Worm (Caenorhabditis elegans) whole organism, L2 larva: ENCODE data around the gene igcm-1.
A peak's percentile ranks its signal among the peaks of the same experiment; 100 is the strongest.

Source experiments
- C34F6.9 ChIP-seq: fragments of 150-350 bp; optimal IDR thresholded peaks from 2 replicates; lab custom pipeline; 2014; ENCODE audit warnings: missing biosample characterization, missing genetic modification characterization
- F13H6.1 ChIP-seq: sonication (generic microtip); optimal IDR thresholded peaks from 2 replicates; lab custom pipeline; 2016; ENCODE audit warnings: missing genetic modification characterization, missing compliant biosample characterization
- R02D3.7 ChIP-seq: fragments of 150-350 bp; optimal IDR thresholded peaks from 2 replicates; lab custom pipeline; 2014; ENCODE audit warnings: missing biosample characterization, missing genetic modification characterization
- Y55F3AM.14 ChIP-seq: fragments of 200-800 bp; sonication (Bioruptor generic); optimal IDR thresholded peaks from 2 replicates; lab custom pipeline; 2018; ENCODE audit warnings: mild to moderate bottlenecking, missing genetic modification characterization, missing compliant biosample characterization
- aly-2 ChIP-seq: fragments of 150-350 bp; optimal IDR thresholded peaks from 2 replicates; lab custom pipeline; 2014; ENCODE audit warnings: missing biosample characterization, missing genetic modification characterization
- blmp-1 ChIP-seq: sonication (generic microtip); optimal IDR thresholded peaks from 2 replicates; lab custom pipeline; 2017; ENCODE audit warnings: missing genetic modification characterization, mild to moderate bottlenecking, missing compliant biosample characterization, antibody characterized with exemption, moderate library complexity; ENCODE audit not compliant: insufficient read depth
- ceh-16 ChIP-seq: fragments of 150-350 bp; optimal IDR thresholded peaks from 2 replicates; lab custom pipeline; 2014; ENCODE audit warnings: missing biosample characterization, missing genetic modification characterization
- crh-2 ChIP-seq: sonication (generic microtip); optimal IDR thresholded peaks from 2 replicates; lab custom pipeline; 2017; ENCODE audit warnings: missing biosample characterization, missing genetic modification characterization
- dmd-4 ChIP-seq: sonication (generic microtip); optimal IDR thresholded peaks from 2 replicates; lab custom pipeline; 2017; ENCODE audit warnings: missing biosample characterization, missing genetic modification characterization
- egl-27 ChIP-seq: sonication (generic microtip); optimal IDR thresholded peaks from 3 replicates; lab custom pipeline; 2017; ENCODE audit warnings: missing biosample characterization, missing genetic modification reagents, missing genetic modification characterization
- elt-1 ChIP-seq: fragments of 150-350 bp; optimal IDR thresholded peaks from 2 replicates; lab custom pipeline; 2014; ENCODE audit warnings: missing biosample characterization, missing genetic modification characterization
- elt-3 ChIP-seq: sonication (generic microtip); optimal IDR thresholded peaks from 2 replicates; lab custom pipeline; 2017; ENCODE audit warnings: missing biosample characterization, missing genetic modification characterization
- fos-1 ChIP-seq: fragments of 150-350 bp; optimal IDR thresholded peaks from 2 replicates; lab custom pipeline; 2014; ENCODE audit warnings: missing biosample characterization, missing genetic modification characterization
- gmeb-1 ChIP-seq: fragments of 150-350 bp; optimal IDR thresholded peaks from 2 replicates; lab custom pipeline; 2014; ENCODE audit warnings: missing biosample characterization, missing genetic modification characterization
- lin-11 ChIP-seq: fragments of 150-350 bp; sonication (generic microtip); optimal IDR thresholded peaks from 2 replicates; lab custom pipeline; 2014; ENCODE audit warnings: missing biosample characterization, missing genetic modification characterization, inconsistent platforms, mixed read lengths
- lin-39 ChIP-seq: fragments of 150-350 bp; optimal IDR thresholded peaks from 2 replicates; lab custom pipeline; 2014; ENCODE audit warnings: missing biosample characterization, missing genetic modification reagents, missing genetic modification characterization
- lsy-2 ChIP-seq, 2 experiments: fragments of 150-350 bp in 1 of 2; sonication (generic microtip) in 1 of 2; optimal IDR thresholded peaks; 2 replicates each; lab custom pipeline; 2014 to 2017; ENCODE audit warnings: missing biosample characterization in 2 of 2, missing genetic modification characterization in 2 of 2
- mab-5 ChIP-seq: fragments of 150-350 bp; optimal IDR thresholded peaks from 2 replicates; lab custom pipeline; 2014; ENCODE audit warnings: missing biosample characterization, missing genetic modification characterization
- mbf-1 ChIP-seq: sonication (generic microtip); optimal IDR thresholded peaks from 2 replicates; lab custom pipeline; 2017; ENCODE audit warnings: missing biosample characterization, missing genetic modification characterization
- mdl-1 ChIP-seq, 2 experiments: fragments of 150-350 bp in 1 of 2; sonication (generic microtip) in 1 of 2; optimal IDR thresholded peaks; 2 replicates each; lab custom pipeline; 2017; ENCODE audit warnings: missing biosample characterization in 2 of 2, missing genetic modification characterization in 2 of 2
- nhr-11 ChIP-seq: fragments of 150-350 bp; optimal IDR thresholded peaks from 2 replicates; lab custom pipeline; 2014; ENCODE audit warnings: missing biosample characterization, missing genetic modification characterization
- nhr-12 ChIP-seq: fragments of 150-350 bp; optimal IDR thresholded peaks from 2 replicates; lab custom pipeline; 2014; ENCODE audit warnings: missing biosample characterization, missing genetic modification characterization
- nhr-129 ChIP-seq: fragments of 150-350 bp; optimal IDR thresholded peaks from 2 replicates; lab custom pipeline; 2014; ENCODE audit warnings: missing biosample characterization, missing genetic modification characterization
- nhr-21 ChIP-seq: fragments of 150-350 bp; optimal IDR thresholded peaks from 2 replicates; lab custom pipeline; 2014; ENCODE audit warnings: missing biosample characterization, missing genetic modification characterization
- nhr-23 ChIP-seq: fragments of 150-350 bp; optimal IDR thresholded peaks from 2 replicates; lab custom pipeline; 2014; ENCODE audit warnings: missing biosample characterization, missing genetic modification reagents, missing genetic modification characterization
- nhr-237 ChIP-seq: fragments of 150-350 bp; optimal IDR thresholded peaks from 2 replicates; lab custom pipeline; 2014; ENCODE audit warnings: missing biosample characterization, missing genetic modification characterization
- nhr-25 ChIP-seq: fragments of 150-350 bp; sonication (generic microtip); optimal IDR thresholded peaks from 3 replicates; lab custom pipeline; 2014; ENCODE audit warnings: missing biosample characterization, missing genetic modification characterization
- nhr-6 ChIP-seq: fragments of 150-350 bp; optimal IDR thresholded peaks from 2 replicates; lab custom pipeline; 2014; ENCODE audit warnings: missing biosample characterization, missing genetic modification characterization
- nhr-77 ChIP-seq: fragments of 150-350 bp; optimal IDR thresholded peaks from 2 replicates; lab custom pipeline; 2014; ENCODE audit warnings: missing biosample characterization, missing genetic modification characterization
- sem-4 ChIP-seq: fragments of 150-350 bp; optimal IDR thresholded peaks from 2 replicates; lab custom pipeline; 2014; ENCODE audit warnings: missing biosample characterization, missing genetic modification reagents, missing genetic modification characterization
- sma-3 ChIP-seq: sonication (generic microtip); optimal IDR thresholded peaks from 2 replicates; lab custom pipeline; 2016; ENCODE audit warnings: missing genetic modification reagents, missing genetic modification characterization, missing compliant biosample characterization
- sma-9 ChIP-seq, 2 experiments: fragments of 150-350 bp in 1 of 2; sonication (generic microtip) in 1 of 2; optimal IDR thresholded peaks; 2 replicates each; lab custom pipeline; 2014 to 2016; ENCODE audit warnings: missing genetic modification characterization in 2 of 2, mild to moderate bottlenecking in 1 of 2, missing biosample characterization in 1 of 2, missing compliant biosample characterization in 1 of 2, missing genetic modification reagents in 1 of 2, moderate library complexity in 1 of 2
- snpc-4 ChIP-seq: fragments of 150-350 bp; optimal IDR thresholded peaks from 2 replicates; lab custom pipeline; 2014; ENCODE audit warnings: missing biosample characterization, missing genetic modification characterization
- unc-39 ChIP-seq: fragments of 150-350 bp; optimal IDR thresholded peaks from 2 replicates; lab custom pipeline; 2014; ENCODE audit warnings: missing biosample characterization, missing genetic modification characterization
- unc-55 ChIP-seq: fragments of 150-350 bp; sonication (generic microtip); optimal IDR thresholded peaks from 3 replicates; lab custom pipeline; 2014; ENCODE audit warnings: missing biosample characterization, missing genetic modification reagents, missing genetic modification characterization
- unc-62 ChIP-seq: fragments of 150-350 bp; optimal IDR thresholded peaks from 2 replicates; lab custom pipeline; 2014; ENCODE audit warnings: missing biosample characterization, missing genetic modification reagents, missing genetic modification characterization
- ztf-1 ChIP-seq: fragments of 200-800 bp; sonication (Bioruptor generic); conservative IDR thresholded peaks from 2 replicates; pipeline ENCODE4 v1.3.6; 2022; ENCODE audit warnings: missing genetic modification characterization, missing compliant biosample characterization
- ztf-11 ChIP-seq: sonication (generic microtip); optimal IDR thresholded peaks from 2 replicates; lab custom pipeline; 2017; ENCODE audit warnings: missing biosample characterization, missing genetic modification characterization
- ztf-4 ChIP-seq: fragments of 150-350 bp; optimal IDR thresholded peaks from 2 replicates; lab custom pipeline; 2014; ENCODE audit warnings: missing biosample characterization, missing genetic modification characterization

igcm-1 gene

ce11 chrX:871020-871419, 19.7 kb upstream of the igcm-1 start, which contains the start of gene lgl-1 (continued):
- TF ChIP-seq nhr-237 (tag; lab: Kevin White, UChicago) (no peak), nhr-11 (tag; lab: Kevin White, UChicago) (no peak), aly-2 (tag; lab: Kevin White, UChicago) (no peak), lin-39 (tag; lab: Kevin White, UChicago) (no peak), lin-11 (tag; lab: Kevin White, UChicago) (no peak), nhr-77 (tag; lab: Kevin White, UChicago) (no peak)

DNA sequence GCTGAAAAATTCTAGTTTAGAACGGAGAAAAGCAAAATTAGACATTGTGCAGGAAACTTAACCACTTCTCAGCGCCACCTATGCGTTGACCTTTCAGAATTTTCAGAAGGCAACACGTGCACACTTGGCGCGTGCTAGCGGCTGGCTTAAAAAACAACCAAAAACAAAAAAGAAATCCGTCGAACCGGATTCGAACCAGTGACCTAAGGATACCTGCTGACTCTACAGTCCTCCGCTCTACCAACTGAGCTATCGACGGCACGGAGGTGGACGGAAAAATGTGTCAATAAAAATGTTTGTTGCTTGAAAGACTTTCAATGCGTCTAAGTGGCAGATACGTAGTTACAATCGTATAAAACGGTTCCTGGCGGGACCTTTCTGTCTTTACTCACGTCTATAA, 13.9 kb upstream of the igcm-1 start:
- peak; percentile 26 for TF ChIP-seq nhr-129 (tag; lab: Kevin White, UChicago)
- no peak for TF ChIP-seq lsy-2 (tag; optimal IDR thresholded peaks at IDR 0.05; lab: Kevin White, UChicago)

ce11 chrX:864293-864731, 13.0 kb upstream of the igcm-1 start:
- TF ChIP-seq elt-1: no peak
- TF ChIP-seq C34F6.9 (tag; lab: Kevin White, UChicago): no peak
- TF ChIP-seq F13H6.1 (tag; lab: Kevin White, UChicago): peak; percentile 50
- TF ChIP-seq nhr-21 (tag; lab: Kevin White, UChicago): peak; percentile 89
- peak; percentile 72 for TF ChIP-seq blmp-1
- TF ChIP-seq lin-11 (tag; lab: Kevin White, UChicago): no peak
- no peak for TF ChIP-seq nhr-237 (tag; lab: Kevin White, UChicago)
- no peak for TF ChIP-seq nhr-23 (tag; lab: Kevin White, UChicago)
- peak; percentile 97 for TF ChIP-seq sma-9 (GFP tag; optimal IDR thresholded peaks at IDR 0.05; lab: Kevin White, UChicago)
- TF ChIP-seq sma-9 (tag; optimal IDR thresholded peaks at IDR 0.05; lab: Kevin White, UChicago): no peak
- peak in 1 of 2 experiments; percentile 25 for TF ChIP-seq lsy-2 (tag; optimal IDR thresholded peaks at IDR 0.05; lab: Kevin White, UChicago)
- no peak for TF ChIP-seq R02D3.7
- TF ChIP-seq nhr-25 (tag; lab: Kevin White, UChicago): peak; percentile 94
- TF ChIP-seq mdl-1 (tag; optimal IDR thresholded peaks at IDR 0.05; lab: Kevin White, UChicago): peak; percentile 53 to 77
- TF ChIP-seq unc-55 (GFP tag; lab: Kevin White, UChicago): no peak
- TF ChIP-seq snpc-4 (tag; lab: Kevin White, UChicago): no peak
- no peak for TF ChIP-seq unc-62 (GFP tag; lab: Kevin White, UChicago)
- TF ChIP-seq sem-4 (tag; lab: Kevin White, UChicago): no peak
- peak; percentile 89 for TF ChIP-seq sma-3 (GFP tag; lab: Kevin White, UChicago)
- no peak for TF ChIP-seq gmeb-1 (tag; lab: Kevin White, UChicago)
- TF ChIP-seq ceh-16: no peak
- no peak for TF ChIP-seq lin-39 (tag; lab: Kevin White, UChicago)
- no peak for TF ChIP-seq mab-5 (tag; lab: Kevin White, UChicago)
- no peak for TF ChIP-seq nhr-11 (tag; lab: Kevin White, UChicago)
- TF ChIP-seq ztf-4 (tag; lab: Kevin White, UChicago): peak; percentile 2
- TF ChIP-seq unc-39 (tag; lab: Kevin White, UChicago): no peak
- peak; percentile 31 for TF ChIP-seq fos-1
- no peak for TF ChIP-seq ztf-11
- no peak for TF ChIP-seq mbf-1 (tag; lab: Kevin White, UChicago)
- peak; percentile 28 for TF ChIP-seq egl-27 (tag; lab: Kevin White, UChicago)
- TF ChIP-seq dmd-4 (tag; lab: Kevin White, UChicago): no peak
- TF ChIP-seq nhr-6 (tag; lab: Kevin White, UChicago): peak; percentile 59
- no peak for TF ChIP-seq aly-2 (tag; lab: Kevin White, UChicago)
- no peak for TF ChIP-seq Y55F3AM.14 (GFP tag; lab: Kevin White, UChicago)
- TF ChIP-seq ztf-1: no peak
- peak; percentile 51 for TF ChIP-seq nhr-129 (tag; lab: Kevin White, UChicago)
- peak; percentile 60 for TF ChIP-seq crh-2
- no peak for TF ChIP-seq nhr-12
- no peak for TF ChIP-seq elt-3 (tag; lab: Kevin White, UChicago)
